Worm (Caenorhabditis elegans) whole organism, late embryonic: Measurements from ENCODE around the gene F48E3.6.

Experiments
- C38D4.7 ChIP-seq: fragments of 200-800 bp; sonication (Bioruptor generic); optimal IDR thresholded peaks from 2 replicates; lab custom pipeline; 2018; ENCODE audit warnings: mild to moderate bottlenecking, missing genetic modification characterization, moderate library complexity, missing compliant biosample characterization
- ahr-1 ChIP-seq: sonication (generic microtip); optimal IDR thresholded peaks from 2 replicates; lab custom pipeline; 2016; ENCODE audit warnings: missing genetic modification characterization, missing compliant biosample characterization
- ceh-24 ChIP-seq: sonication (generic microtip); optimal IDR thresholded peaks from 2 replicates; lab custom pipeline; 2016; ENCODE audit warnings: mild to moderate bottlenecking, missing genetic modification characterization, missing compliant biosample characterization
- ceh-45 ChIP-seq: fragments of 200-800 bp; sonication (Bioruptor generic); IDR thresholded peaks from 2 replicates; pipeline ENCODE4 v1.3.6; 2022; ENCODE audit warnings: missing genetic modification reagents, missing genetic modification characterization, missing compliant biosample characterization
- ceh-48 ChIP-seq: sonication (generic microtip); optimal IDR thresholded peaks from 2 replicates; lab custom pipeline; 2016; ENCODE audit warnings: missing genetic modification characterization, inconsistent platforms, missing compliant biosample characterization
- dve-1 ChIP-seq: sonication (generic microtip); optimal IDR thresholded peaks from 2 replicates; lab custom pipeline; 2017; ENCODE audit warnings: antibody characterized with exemption, mild to moderate bottlenecking, missing genetic modification characterization, missing compliant biosample characterization
- elt-2 ChIP-seq: sonication (generic microtip); optimal IDR thresholded peaks from 2 replicates; lab custom pipeline; 2016; ENCODE audit warnings: missing genetic modification reagents, missing genetic modification characterization, missing compliant biosample characterization
- hlh-30 ChIP-seq: sonication (generic microtip); optimal IDR thresholded peaks from 2 replicates; lab custom pipeline; 2017; ENCODE audit warnings: antibody characterized with exemption, missing genetic modification characterization, missing compliant biosample characterization; ENCODE audit not compliant: insufficient read depth
- pag-3 ChIP-seq: sonication (generic microtip); optimal IDR thresholded peaks from 2 replicates; lab custom pipeline; 2016; ENCODE audit warnings: missing compliant biosample characterization, missing genetic modification characterization, borderline replicate concordance
- pax-1 ChIP-seq: fragments of 150-350 bp; optimal IDR thresholded peaks from 2 replicates; lab custom pipeline; 2014; ENCODE audit warnings: missing biosample characterization, missing genetic modification characterization
- pha-2 ChIP-seq: sonication (generic microtip); optimal IDR thresholded peaks from 2 replicates; lab custom pipeline; 2017; ENCODE audit warnings: mild to moderate bottlenecking, missing genetic modification characterization, missing compliant biosample characterization
- tbx-2 ChIP-seq: sonication (generic microtip); optimal IDR thresholded peaks from 2 replicates; lab custom pipeline; 2016; ENCODE audit warnings: missing genetic modification characterization, missing compliant biosample characterization
- unc-42 ChIP-seq: sonication (generic microtip); optimal IDR thresholded peaks from 2 replicates; lab custom pipeline; 2016; ENCODE audit warnings: missing genotype, missing genetic modification characterization, missing compliant biosample characterization

DNA sequence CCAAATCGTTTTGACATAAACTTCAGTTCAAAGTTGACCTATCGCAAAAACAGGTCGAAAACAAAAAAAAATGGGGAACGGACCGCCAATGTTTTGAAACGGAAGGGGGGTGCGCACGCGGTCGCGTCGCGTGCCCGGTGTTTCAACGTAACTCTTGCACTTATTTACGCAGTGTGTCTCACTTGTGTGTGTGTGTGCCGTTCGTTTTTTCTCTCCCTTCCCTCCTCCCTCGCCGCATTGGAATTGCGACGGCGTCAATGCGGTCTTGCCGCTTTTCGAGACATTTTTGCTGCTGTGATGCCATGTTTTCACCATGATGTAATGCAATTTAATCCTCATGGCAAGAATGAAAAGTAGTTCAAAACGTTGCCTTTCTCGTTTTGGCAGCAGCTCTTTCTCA is 24.2 kb downstream of the F48E3.6 start:
- TF ChIP-seq hlh-30 (tag; lab: Kevin White, UChicago) (peak; percentile 49), ceh-24 (tag; lab: Kevin White, UChicago) (no peak), unc-42 (tag; lab: Kevin White, UChicago) (peak; percentile 55), pag-3 (tag; lab: Kevin White, UChicago) (no peak), dve-1 (tag; lab: Kevin White, UChicago) (no peak), pax-1 (tag; lab: Kevin White, UChicago) (no peak), ceh-45 (no peak), elt-2 (no peak), ceh-48 (tag; lab: Kevin White, UChicago) (no peak), pha-2 (no peak), ahr-1 (tag; lab: Kevin White, UChicago) (no peak), tbx-2 (tag; lab: Kevin White, UChicago) (peak; percentile 57), C38D4.7 (GFP tag; lab: Kevin White, UChicago) (no peak)
